Worm (Caenorhabditis elegans): ENCODE results near the gene rilp-1.

The rilp-1 gene

ce11 chrIII:3637251-3637989 is 1.5 kb downstream of the rilp-1 start (continued):
- TF ChIP-seq ceh-20 (GFP tag; IDR thresholded peaks at IDR 0.05): no peak
- TF ChIP-seq nhr-77 (tag; optimal IDR thresholded peaks at IDR 0.05): no peak
- TF ChIP-seq R02D3.7 (tag; optimal IDR thresholded peaks at IDR 0.05): no peak
- TF ChIP-seq spr-3 (GFP tag; optimal IDR thresholded peaks at IDR 0.05): no peak
- peak; percentile 50 for TF ChIP-seq nhr-28 (tag; optimal IDR thresholded peaks at IDR 0.05)
- TF ChIP-seq zag-1 (tag; optimal IDR thresholded peaks at IDR 0.05): no peak
- 0 out of 2 replicates have a peak, but pooled peaks have one; percentile 26 for TF ChIP-seq hmg-1.1 (GFP tag; IDR thresholded peaks at IDR 0.05)
- TF ChIP-seq dmd-9 (GFP tag; IDR thresholded peaks at IDR 0.05): no peak
- TF ChIP-seq hlh-11 (tag; optimal IDR thresholded peaks at IDR 0.05): peak; percentile 49

- no peak for TF ChIP-seq snpc-1.2 (GFP tag; IDR thresholded peaks at IDR 0.05)
- no peak for TF ChIP-seq hlh-30 (tag; optimal IDR thresholded peaks at IDR 0.05; ENCODE audit: insufficient read depth)
- TF ChIP-seq Y105C5A.15 (GFP tag; IDR thresholded peaks at IDR 0.05): no peak
- no peak for TF ChIP-seq madf-9 (GFP tag; conservative IDR thresholded peaks at IDR 0.05)
- TF ChIP-seq nhr-41 (GFP tag; IDR thresholded peaks at IDR 0.05): no peak
- no peak for TF ChIP-seq mdt-29 (GFP tag; IDR thresholded peaks at IDR 0.05)
- no peak for TF ChIP-seq daf-8 (GFP tag; IDR thresholded peaks at IDR 0.05)
- TF ChIP-seq nhr-6 (tag; optimal IDR thresholded peaks at IDR 0.05): no peak
- TF ChIP-seq dmd-8 (GFP tag; IDR thresholded peaks at IDR 0.05): no peak
- no peak for TF ChIP-seq lim-7 (GFP tag; IDR thresholded peaks at IDR 0.05)
- TF ChIP-seq unc-62 (GFP tag; optimal IDR thresholded peaks at IDR 0.05 in 1 of 2): no peak
- TF ChIP-seq unc-62 (tag; optimal IDR thresholded peaks at IDR 0.05): no peak
- TF ChIP-seq tra-1 (GFP tag; IDR thresholded peaks at IDR 0.05): no peak
- TF ChIP-seq R02D3.7 (tag; optimal IDR thresholded peaks at IDR 0.05): no peak
- TF ChIP-seq mep-1 (tag; optimal IDR thresholded peaks at IDR 0.05): no peak
- TF ChIP-seq lin-38 (GFP tag; IDR thresholded peaks at IDR 0.05): no peak
- no peak for TF ChIP-seq tag-97 (GFP tag; IDR thresholded peaks at IDR 0.05)
- no peak for TF ChIP-seq attf-4 (tag; optimal IDR thresholded peaks at IDR 0.05)
- TF ChIP-seq pqm-1 (tag; optimal IDR thresholded peaks at IDR 0.05): no peak
Observed at ce11 chrIII:3643602-3644001, 7.7 kb downstream of the rilp-1 start.

DNA sequence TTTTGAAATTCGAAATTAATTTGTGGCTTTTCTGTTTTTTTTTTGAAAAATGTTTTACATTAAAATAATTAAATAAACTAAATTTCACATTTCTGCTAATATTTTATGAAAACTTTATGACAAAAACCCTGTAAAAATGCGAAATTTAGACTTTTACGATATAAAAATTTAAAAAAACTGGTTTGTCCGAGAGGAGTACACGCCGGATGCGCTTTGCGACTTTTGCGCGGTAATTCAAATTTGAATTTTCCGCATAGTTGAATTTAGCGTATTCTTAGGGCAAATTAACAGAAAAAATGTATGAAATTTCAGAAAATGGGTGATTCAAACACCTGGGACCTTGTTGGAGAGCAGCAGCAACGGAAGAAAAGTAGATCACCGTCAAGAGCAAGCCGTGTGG is 8.1 kb downstream of the rilp-1 start, which contains the start of gene unc-93:
TSS of gene unc-93 (plus strand) at position 301 of the 400 bp plus-strand sequence.
- TF ChIP-seq attf-4 (tag; optimal IDR thresholded peaks at IDR 0.05) (no peak), nhr-11 (tag; optimal IDR thresholded peaks at IDR 0.05) (no peak), ztf-7 (tag; optimal IDR thresholded peaks at IDR 0.05) (no peak), vab-7 (GFP tag; IDR thresholded peaks at IDR 0.05) (no peak), daf-8 (GFP tag; IDR thresholded peaks at IDR 0.05) (no peak), ceh-82 (tag; optimal IDR thresholded peaks at IDR 0.05) (no peak), dmd-9 (GFP tag; IDR thresholded peaks at IDR 0.05) (no peak), mxl-3 (GFP tag; optimal IDR thresholded peaks at IDR 0.05) (no peak), tag-97 (GFP tag; IDR thresholded peaks at IDR 0.05) (no peak), nhr-42 (GFP tag; IDR thresholded peaks at IDR 0.05) (no peak), arid-1 (GFP tag; conservative IDR thresholded peaks at IDR 0.05) (no peak), dmd-6 (GFP tag; IDR thresholded peaks at IDR 0.05) (no peak), rbr-2 (tag; optimal IDR thresholded peaks at IDR 0.05) (no peak), jun-1 (tag; optimal IDR thresholded peaks at IDR 0.05) (no peak), duxl-1 (tag; optimal IDR thresholded peaks at IDR 0.05; ENCODE audit: poor library complexity) (no peak), daf-12 (tag; optimal IDR thresholded peaks at IDR 0.05) (no peak)
